Worm (Caenorhabditis elegans): ENCODE data around the gene srh-18.

ce11 chrV:13273302-13273701 lies 45.0 kb upstream of the srh-18 start:
- TF ChIP-seq lim-7 (GFP tag; IDR thresholded peaks at IDR 0.05) (no peak), zag-1 (tag; optimal IDR thresholded peaks at IDR 0.05) (no peak), fkh-10 (GFP tag; optimal IDR thresholded peaks at IDR 0.05) (no peak), tag-97 (GFP tag; IDR thresholded peaks at IDR 0.05) (no peak), nhr-42 (GFP tag; IDR thresholded peaks at IDR 0.05) (no peak), skn-1 (tag; optimal IDR thresholded peaks at IDR 0.05) (no peak)
